Worm (Caenorhabditis elegans) whole organism, early embryonic: Measurements from ENCODE around the gene col-91.

ENCODE experiments used
- B0310.2 ChIP-seq: sonication (generic microtip); optimal IDR thresholded peaks from 2 replicates; lab custom pipeline; 2016; ENCODE audit warnings: mild to moderate bottlenecking, missing genetic modification characterization, missing compliant biosample characterization
- F13C5.2 ChIP-seq: sonication (generic microtip); optimal IDR thresholded peaks from 2 replicates; lab custom pipeline; 2017; ENCODE audit warnings: mild to moderate bottlenecking, missing genetic modification characterization, inconsistent platforms, missing compliant biosample characterization
- aly-1 ChIP-seq: sonication (generic microtip); optimal IDR thresholded peaks from 2 replicates; lab custom pipeline; 2016; ENCODE audit warnings: missing genetic modification characterization, missing compliant biosample characterization
- ama-1 ChIP-seq: fragments of 150-350 bp; optimal IDR thresholded peaks from 2 replicates; lab custom pipeline; 2014
- ceh-13 ChIP-seq: fragments of 200-800 bp; sonication (Bioruptor generic); optimal IDR thresholded peaks from 2 replicates; lab custom pipeline; 2018; ENCODE audit warnings: mild to moderate bottlenecking, missing genetic modification characterization, missing compliant biosample characterization
- ceh-36 ChIP-seq: sonication (generic microtip); optimal IDR thresholded peaks from 2 replicates; lab custom pipeline; 2016; ENCODE audit warnings: missing genetic modification characterization, inconsistent platforms, missing compliant biosample characterization
- ets-7 ChIP-seq: sonication (generic microtip); optimal IDR thresholded peaks from 2 replicates; lab custom pipeline; 2016; ENCODE audit warnings: missing genotype, missing genetic modification characterization, missing compliant biosample characterization
- flt-1 ChIP-seq: fragments of 200-800 bp; sonication (Bioruptor generic); IDR thresholded peaks from 2 replicates; pipeline ENCODE4 v1.3.6; 2022; ENCODE audit warnings: missing genetic modification characterization, missing compliant biosample characterization
- hmbx-1 ChIP-seq: sonication (generic microtip); optimal IDR thresholded peaks from 2 replicates; lab custom pipeline; 2016; ENCODE audit warnings: mild to moderate bottlenecking, missing genetic modification characterization, missing compliant biosample characterization
- hmg-4 ChIP-seq: fragments of 200-800 bp; sonication (Bioruptor generic); optimal IDR thresholded peaks from 2 replicates; lab custom pipeline; 2018; ENCODE audit warnings: mild to moderate bottlenecking, missing genetic modification characterization, missing compliant biosample characterization
- hnd-1 ChIP-seq: sonication (generic microtip); optimal IDR thresholded peaks from 2 replicates; lab custom pipeline; 2016; ENCODE audit warnings: missing genetic modification characterization, missing compliant biosample characterization
- pes-1 ChIP-seq: fragments of 200-800 bp; sonication (Bioruptor generic); IDR thresholded peaks from 2 replicates; pipeline ENCODE4 v1.3.6; 2022; ENCODE audit warnings: missing genetic modification reagents, missing genetic modification characterization, missing compliant biosample characterization
- scrt-1 ChIP-seq: fragments of 200-800 bp; sonication (Bioruptor generic); IDR thresholded peaks from 2 replicates; pipeline ENCODE4 v1.3.6; 2022; ENCODE audit warnings: missing genetic modification characterization, missing compliant biosample characterization
- sea-1 ChIP-seq: fragments of 200-800 bp; sonication (Bioruptor generic); conservative IDR thresholded peaks from 2 replicates; pipeline ENCODE4 v1.3.6; 2022; ENCODE audit warnings: missing genetic modification characterization, missing compliant biosample characterization
- tbx-11 ChIP-seq: fragments of 200-800 bp; sonication (Bioruptor generic); IDR thresholded peaks from 2 replicates; pipeline ENCODE4 v1.3.6; 2022; ENCODE audit warnings: missing genetic modification characterization, missing compliant biosample characterization
- tbx-37 ChIP-seq: fragments of 200-800 bp; sonication (Bioruptor generic); conservative IDR thresholded peaks from 2 replicates; pipeline ENCODE4 v1.3.6; 2022; ENCODE audit warnings: missing genetic modification reagents, missing genetic modification characterization, missing compliant biosample characterization
- tra-4 ChIP-seq: sonication (generic microtip); optimal IDR thresholded peaks from 2 replicates; lab custom pipeline; 2017; ENCODE audit warnings: missing genetic modification characterization, missing compliant biosample characterization

Gene col-91

ce11 chrIII:8263377-8263776 lies at the start of gene col-91:
Gene col-91, minus strand, starts transcription at chrIII:8263664.
- TF ChIP-seq tra-4 (no peak), tbx-11 (GFP tag; lab: Robert Waterston, UW) (no peak), ama-1 (no peak), hmg-4 (no peak), hmbx-1 (tag; lab: Kevin White, UChicago) (no peak), B0310.2 (no peak), ets-7 (tag; lab: Kevin White, UChicago) (no peak), aly-1 (tag; lab: Kevin White, UChicago) (no peak), sea-1 (GFP tag; lab: Robert Waterston, UW) (no peak), F13C5.2 (tag; lab: Kevin White, UChicago) (no peak), ceh-36 (no peak), ceh-13 (GFP tag; lab: Kevin White, UChicago) (no peak), tbx-37 (no peak), pes-1 (GFP tag; lab: Robert Waterston, UW) (no peak)

- TF ChIP-seq ceh-36 = no peak
- no peak for TF ChIP-seq F13C5.2 (tag; lab: Kevin White, UChicago)
- no peak for TF ChIP-seq tbx-37
- TF ChIP-seq aly-1 (tag; lab: Kevin White, UChicago) = no peak
- TF ChIP-seq sea-1 (GFP tag; lab: Robert Waterston, UW) = no peak
- no peak for TF ChIP-seq hmbx-1 (tag; lab: Kevin White, UChicago)
- TF ChIP-seq tra-4 = no peak
- no peak for TF ChIP-seq ets-7 (tag; lab: Kevin White, UChicago)
- no peak for TF ChIP-seq flt-1 (GFP tag; lab: Robert Waterston, UW)
- no peak for TF ChIP-seq B0310.2
- TF ChIP-seq scrt-1 (GFP tag; lab: Robert Waterston, UW) = no peak
- no peak for TF ChIP-seq hnd-1 (tag; lab: Kevin White, UChicago)
- TF ChIP-seq pes-1 (GFP tag; lab: Robert Waterston, UW) = no peak
- no peak for TF ChIP-seq ama-1
- no peak for TF ChIP-seq hmg-4
- TF ChIP-seq tbx-11 (GFP tag; lab: Robert Waterston, UW) = no peak
- no peak for TF ChIP-seq ceh-13 (GFP tag; lab: Kevin White, UChicago)
These were observed 48.9 kb upstream of the col-91 start, which contains the start of gene F10E9.2 for ce11 chrIII:8312393-8312792. Gene F10E9.2, plus strand, starts transcription at chrIII:8312693.

DNA sequence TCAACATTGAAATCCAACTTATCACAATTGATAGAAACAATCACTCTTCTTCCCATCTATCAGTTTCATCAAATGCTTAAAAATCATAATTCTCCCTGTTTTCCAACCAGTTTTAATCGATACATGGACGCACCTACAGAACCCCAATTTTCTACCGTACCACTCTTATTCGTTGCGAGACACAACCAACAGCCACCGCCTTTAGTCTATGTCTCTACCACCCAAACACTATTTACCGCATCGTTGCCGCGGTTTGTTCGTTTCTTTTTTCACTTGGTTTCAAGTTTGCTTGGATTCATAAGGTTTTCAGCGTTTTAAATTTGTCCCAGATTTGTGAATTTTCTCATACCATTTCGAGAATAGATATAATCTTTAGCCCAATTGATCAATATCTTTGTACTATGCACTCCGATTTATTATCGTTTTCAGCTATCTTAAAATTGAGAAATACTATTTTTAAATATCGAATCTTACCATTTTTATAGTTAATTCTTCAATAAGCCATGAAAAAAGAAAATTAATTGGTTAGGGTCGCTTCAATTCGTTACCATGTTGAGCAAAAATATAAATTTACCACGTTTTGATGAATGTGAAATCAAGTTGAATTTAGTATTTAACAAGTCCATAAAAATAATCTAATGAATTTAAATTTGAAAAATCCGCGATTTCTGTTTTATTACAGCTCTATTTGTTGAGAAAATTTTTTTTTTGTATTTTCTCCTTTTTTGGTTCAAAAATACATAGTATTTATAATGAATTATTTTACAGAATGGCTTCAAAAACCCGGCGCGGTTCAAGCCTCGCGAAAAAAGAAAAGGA lies 47.0 kb upstream of the col-91 start, which contains the start of gene F10E9.3:
TSS of gene F10E9.3 (plus strand) at position 769 of the 819 bp plus-strand sequence.
- TF ChIP-seq ama-1 = no peak
- no peak for TF ChIP-seq B0310.2
- no peak for TF ChIP-seq sea-1 (GFP tag; lab: Robert Waterston, UW)
- no peak for TF ChIP-seq flt-1 (GFP tag; lab: Robert Waterston, UW)
- no peak for TF ChIP-seq tra-4
- no peak for TF ChIP-seq hmg-4
- no peak for TF ChIP-seq tbx-11 (GFP tag; lab: Robert Waterston, UW)
- no peak for TF ChIP-seq hmbx-1 (tag; lab: Kevin White, UChicago)
- TF ChIP-seq hnd-1 (tag; lab: Kevin White, UChicago) = no peak
- no peak for TF ChIP-seq tbx-37
- TF ChIP-seq ets-7 (tag; lab: Kevin White, UChicago) = no peak
- TF ChIP-seq ceh-36 = no peak
- no peak for TF ChIP-seq F13C5.2 (tag; lab: Kevin White, UChicago)
- TF ChIP-seq scrt-1 (GFP tag; lab: Robert Waterston, UW) = no peak
- no peak for TF ChIP-seq aly-1 (tag; lab: Kevin White, UChicago)
- TF ChIP-seq ceh-13 (GFP tag; lab: Kevin White, UChicago) = no peak
- no peak for TF ChIP-seq pes-1 (GFP tag; lab: Robert Waterston, UW)

- TF ChIP-seq scrt-1 (GFP tag; lab: Robert Waterston, UW) (no peak), ceh-36 (no peak), ama-1 (no peak), ceh-13 (GFP tag; lab: Kevin White, UChicago) (no peak), flt-1 (GFP tag; lab: Robert Waterston, UW) (no peak), hmbx-1 (tag; lab: Kevin White, UChicago) (no peak), F13C5.2 (tag; lab: Kevin White, UChicago) (no peak), sea-1 (GFP tag; lab: Robert Waterston, UW) (no peak), hmg-4 (no peak), B0310.2 (no peak), hnd-1 (tag; lab: Kevin White, UChicago) (no peak), aly-1 (tag; lab: Kevin White, UChicago) (no peak), tra-4 (no peak), ets-7 (tag; lab: Kevin White, UChicago) (no peak), tbx-37 (no peak)
These were observed 44.8 kb upstream of the col-91 start, which contains the start of gene F10E9.4 for ce11 chrIII:8308238-8308637. Gene F10E9.4, plus strand, starts transcription at chrIII:8308538.

- TF ChIP-seq hmbx-1 (tag; lab: Kevin White, UChicago) (no peak), scrt-1 (GFP tag; lab: Robert Waterston, UW) (no peak), B0310.2 (no peak), tbx-37 (peak; percentile 93), pes-1 (GFP tag; lab: Robert Waterston, UW) (peak; percentile 75), flt-1 (GFP tag; lab: Robert Waterston, UW) (no peak), aly-1 (tag; lab: Kevin White, UChicago) (no peak), sea-1 (GFP tag; lab: Robert Waterston, UW) (no peak)
These were observed 43.9 kb upstream of the col-91 start, which contains the start of the genes F10E9.7 and F10E9.5 for ce11 chrIII:8307356-8307755. Gene F10E9.7, minus strand, starts transcription at chrIII:8307441. Gene F10E9.5, plus strand, starts transcription at chrIII:8307592.

DNA sequence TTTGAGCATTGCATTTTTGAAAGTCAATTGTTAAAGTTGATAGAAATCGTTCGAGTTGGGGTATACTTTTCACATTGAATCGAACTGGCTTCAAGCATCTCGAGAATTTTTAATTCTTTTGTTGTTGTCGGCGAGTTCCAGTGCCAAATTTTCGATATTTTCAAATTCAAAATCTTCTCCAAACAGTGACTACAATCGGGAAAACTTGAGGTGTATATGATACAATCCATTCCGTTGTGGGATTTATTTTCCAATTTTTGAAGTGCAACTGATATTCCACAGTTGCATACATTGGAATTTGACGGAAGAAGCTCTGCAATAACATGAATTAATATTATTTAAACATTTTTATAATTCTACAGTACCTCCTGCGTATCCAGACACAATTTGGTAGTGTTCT lies 42.4 kb upstream of the col-91 start:
- no peak for TF ChIP-seq hnd-1 (tag; lab: Kevin White, UChicago)
- TF ChIP-seq flt-1 (GFP tag; lab: Robert Waterston, UW) = no peak
- TF ChIP-seq aly-1 (tag; lab: Kevin White, UChicago) = no peak
- no peak for TF ChIP-seq hmg-4
- TF ChIP-seq tbx-37 = no peak
- no peak for TF ChIP-seq ama-1
- TF ChIP-seq ceh-36 = no peak
- no peak for TF ChIP-seq ceh-13 (GFP tag; lab: Kevin White, UChicago)
- no peak for TF ChIP-seq pes-1 (GFP tag; lab: Robert Waterston, UW)
